Worm (Caenorhabditis elegans): Measurements from ENCODE around the gene F13H8.12.

DNA sequence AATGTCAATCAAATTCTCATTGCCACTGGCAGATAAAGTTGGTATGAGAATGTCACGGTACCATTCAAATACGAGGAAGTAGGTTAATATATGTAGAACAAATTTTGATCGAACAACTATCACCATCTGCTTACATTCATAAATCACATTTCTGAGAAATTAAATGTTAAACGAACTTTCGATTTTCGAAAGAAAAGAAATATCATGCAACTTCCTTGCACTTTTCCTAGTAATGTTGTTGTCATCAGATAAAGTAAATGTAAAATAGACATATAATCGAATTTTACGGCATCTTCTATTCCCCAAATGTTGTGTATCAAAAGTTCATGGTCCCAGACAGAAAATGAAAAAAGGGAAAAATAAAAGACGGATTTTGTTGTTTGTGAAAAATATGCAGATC, 49.1 kb downstream of the F13H8.12 start:
- TF ChIP-seq egl-18 (GFP tag; IDR thresholded peaks at IDR 0.05) = no peak
- TF ChIP-seq hmg-20 (GFP tag; IDR thresholded peaks at IDR 0.05) = no peak
- TF ChIP-seq aptf-2 (GFP tag; conservative IDR thresholded peaks at IDR 0.05) = no peak
